Worm (Caenorhabditis elegans) whole organism, L4 larva: ENCODE results near the gene ins-2.

ENCODE experiments used
- T26A8.4 ChIP-seq: fragments of 200-800 bp; sonication (Bioruptor generic); IDR thresholded peaks from 2 replicates; pipeline ENCODE4 v1.3.6; 2022; ENCODE audit warnings: missing genetic modification characterization, missing compliant biosample characterization
- lin-1 ChIP-seq: fragments of 200-800 bp; sonication (Bioruptor generic); IDR thresholded peaks from 2 replicates; pipeline ENCODE4 v1.3.6; 2022; ENCODE audit warnings: missing genetic modification reagents, missing genetic modification characterization, missing compliant biosample characterization
- lin-13 ChIP-seq: fragments of 150-350 bp; optimal IDR thresholded peaks from 2 replicates; lab custom pipeline; 2014; ENCODE audit warnings: missing biosample characterization, missing genetic modification reagents, missing genetic modification characterization
- mep-1 ChIP-seq: fragments of 150-350 bp; sonication (generic microtip); optimal IDR thresholded peaks from 3 replicates; lab custom pipeline; 2014; ENCODE audit warnings: missing biosample characterization, missing genetic modification characterization
- spr-3 ChIP-seq: fragments of 200-800 bp; sonication (Bioruptor generic); optimal IDR thresholded peaks from 2 replicates; lab custom pipeline; 2018; ENCODE audit warnings: mild to moderate bottlenecking, missing genetic modification characterization, missing compliant biosample characterization

ce11 chrII:5940815-5941214 is 47.5 kb upstream of the ins-2 start, which contains the start of gene F28B12.6:
- TF ChIP-seq spr-3 (GFP tag; lab: Kevin White, UChicago) = no peak
- no peak for TF ChIP-seq T26A8.4 (GFP tag; lab: Robert Waterston, UW)
- TF ChIP-seq mep-1 = no peak
- TF ChIP-seq lin-13 (GFP tag; lab: Kevin White, UChicago) = no peak
- no peak for TF ChIP-seq lin-1 (GFP tag; lab: Robert Waterston, UW)
